Worm (Caenorhabditis elegans): ENCODE data around the gene pdha-1.
A peak's percentile ranks its signal among the peaks of the same experiment; 100 is the strongest.

pdha-1 gene

ce11 chrII:8022461-8022860, 43.6 kb upstream of the pdha-1 start, which contains the start of gene hda-2:
Gene hda-2 (minus strand): TSS chrII:8022561.
- no peak for TF ChIP-seq fkh-10 (GFP tag; optimal IDR thresholded peaks at IDR 0.05)
- no peak for TF ChIP-seq hif-1 (tag; optimal IDR thresholded peaks at IDR 0.05)
- TF ChIP-seq lin-38 (GFP tag; IDR thresholded peaks at IDR 0.05): 0 out of 2 replicates have a peak, but pooled peaks have one; percentile 9
- no peak for TF ChIP-seq daf-8 (GFP tag; IDR thresholded peaks at IDR 0.05)
- no peak for TF ChIP-seq aly-2 (tag; optimal IDR thresholded peaks at IDR 0.05)

- TF ChIP-seq ceh-44 (GFP tag; IDR thresholded peaks at IDR 0.05) (no peak), ama-1 (optimal IDR thresholded peaks at IDR 0.05) (no peak), ceh-62 (tag; optimal IDR thresholded peaks at IDR 0.05) (no peak), zfp-2 (tag; optimal IDR thresholded peaks at IDR 0.05) (no peak), tag-97 (GFP tag; IDR thresholded peaks at IDR 0.05) (no peak), rbr-2 (tag; optimal IDR thresholded peaks at IDR 0.05) (no peak), nhr-111 (GFP tag; optimal IDR thresholded peaks at IDR 0.05) (no peak), dmd-6 (GFP tag; IDR thresholded peaks at IDR 0.05) (no peak), nhr-102 (tag; optimal IDR thresholded peaks at IDR 0.05) (no peak), ZK546.5 (tag; optimal IDR thresholded peaks at IDR 0.05) (no peak), lin-39 (tag; optimal IDR thresholded peaks at IDR 0.05) (no peak), vab-7 (GFP tag; IDR thresholded peaks at IDR 0.05) (no peak), aha-1 (tag) (no peak), dmd-9 (GFP tag; IDR thresholded peaks at IDR 0.05) (no peak), nhr-10 (tag; optimal IDR thresholded peaks at IDR 0.05) (no peak), T20F7.1 (GFP tag; optimal IDR thresholded peaks at IDR 0.05) (no peak), spr-3 (GFP tag; optimal IDR thresholded peaks at IDR 0.05) (no peak), ztf-11 (tag; optimal IDR thresholded peaks at IDR 0.05) (no peak), lin-13 (GFP tag; optimal IDR thresholded peaks at IDR 0.05) (no peak)
These were observed 38.4 kb upstream of the pdha-1 start, which contains the start of gene swsn-7 for ce11 chrII:8027663-8028062. Gene swsn-7 (minus strand): TSS chrII:8027763.

ce11 chrII:8028246-8028694, 37.8 kb upstream of the pdha-1 start:
- TF ChIP-seq saeg-2 (GFP tag; IDR thresholded peaks at IDR 0.05) (peak; percentile 84; the same call in 1 of the 2 replicates), pha-4 (GFP tag; IDR thresholded peaks at IDR 0.05) (peak; percentile 83; the same call in 1 of the 2 replicates), pha-4 (tag; optimal IDR thresholded peaks at IDR 0.05) (no peak), R02D3.7 (tag; optimal IDR thresholded peaks at IDR 0.05) (no peak), ztf-7 (tag; optimal IDR thresholded peaks at IDR 0.05) (no peak), ama-1 (optimal IDR thresholded peaks at IDR 0.05) (no peak), T20F7.1 (GFP tag; optimal IDR thresholded peaks at IDR 0.05) (peak; percentile 88), madf-9 (GFP tag; conservative IDR thresholded peaks at IDR 0.05) (peak; percentile 84; the same call in 1 of the 2 replicates), lin-38 (GFP tag; IDR thresholded peaks at IDR 0.05) (peak; percentile 91), spr-1 (tag; optimal IDR thresholded peaks at IDR 0.05) (peak; percentile 84), ceh-82 (tag; optimal IDR thresholded peaks at IDR 0.05) (no peak), Y105C5A.15 (GFP tag; IDR thresholded peaks at IDR 0.05) (no peak), madf-5 (GFP tag; IDR thresholded peaks at IDR 0.05) (no peak), Y75B8A.6 (GFP tag; IDR thresholded peaks at IDR 0.05) (0 out of 2 replicates have a peak, but pooled peaks have one; percentile 48), egl-43 (GFP tag; IDR thresholded peaks at IDR 0.05) (peak; percentile 93), spr-3 (GFP tag; optimal IDR thresholded peaks at IDR 0.05) (no peak), tra-1 (GFP tag; IDR thresholded peaks at IDR 0.05) (peak; percentile 71; the same call in 1 of the 2 replicates), mep-1 (tag; optimal IDR thresholded peaks at IDR 0.05) (peak; percentile 97), nhr-6 (tag; optimal IDR thresholded peaks at IDR 0.05) (peak; percentile 43), ceh-62 (tag; optimal IDR thresholded peaks at IDR 0.05) (no peak), T26A8.4 (GFP tag; IDR thresholded peaks at IDR 0.05) (peak; percentile 88), duxl-1 (tag; optimal IDR thresholded peaks at IDR 0.05; ENCODE audit: poor library complexity) (peak; percentile 60), Y5F2A.4 (GFP tag; optimal IDR thresholded peaks at IDR 0.05) (no peak), mxl-3 (GFP tag; optimal IDR thresholded peaks at IDR 0.05) (peak; percentile 89), lin-13 (GFP tag; optimal IDR thresholded peaks at IDR 0.05) (peak; percentile 86), lin-15B (tag; optimal IDR thresholded peaks at IDR 0.05) (peak; percentile 55), nhr-41 (GFP tag; IDR thresholded peaks at IDR 0.05) (0 out of 2 replicates have a peak, but pooled peaks have one; percentile 67), attf-4 (tag; optimal IDR thresholded peaks at IDR 0.05) (no peak), vab-7 (GFP tag; IDR thresholded peaks at IDR 0.05) (peak; percentile 81), fos-1 (tag; optimal IDR thresholded peaks at IDR 0.05) (no peak), hlh-30 (tag; optimal IDR thresholded peaks at IDR 0.05; ENCODE audit: insufficient read depth) (peak; percentile 87), lir-3 (tag; optimal IDR thresholded peaks at IDR 0.05) (peak; percentile 98)
